Worm (Caenorhabditis elegans): ENCODE results near the gene col-88.

The col-88 gene

DNA sequence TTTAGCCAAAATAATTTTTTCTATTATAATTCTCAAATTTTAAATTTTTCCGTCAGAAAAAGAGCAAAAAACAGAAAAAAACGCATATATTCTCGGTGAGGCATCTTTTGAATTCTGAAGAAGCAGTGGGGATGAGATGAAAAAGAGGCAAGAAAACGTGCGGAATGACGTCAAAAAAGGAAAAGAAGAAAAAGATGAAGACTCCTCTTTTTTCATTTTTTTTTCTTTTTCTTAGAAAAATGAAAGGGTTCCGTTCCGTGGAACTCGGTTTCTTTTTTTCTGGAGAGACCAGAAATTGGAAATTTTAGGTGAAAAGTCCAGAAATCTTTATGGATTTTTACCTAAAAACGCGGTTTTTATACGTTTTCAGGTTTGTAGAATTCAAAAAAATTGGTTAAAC is 10.5 kb upstream of the col-88 start:
- no peak for TF ChIP-seq unc-62 (GFP tag; optimal IDR thresholded peaks at IDR 0.05 in 1 of 2)
- TF ChIP-seq unc-62 (tag; optimal IDR thresholded peaks at IDR 0.05), result no peak
- peak in 1 of 2 experiments; percentile 50 for TF ChIP-seq lsy-2 (tag; optimal IDR thresholded peaks at IDR 0.05)
- peak; percentile 82 for TF ChIP-seq fkh-10 (GFP tag; optimal IDR thresholded peaks at IDR 0.05)
- peak; percentile 20 for TF ChIP-seq aha-1 (tag)
- TF ChIP-seq ctbp-1 (GFP tag; IDR thresholded peaks at IDR 0.05), result peak; percentile 60; the same call in 1 of the 2 replicates
- TF ChIP-seq hif-1 (tag; optimal IDR thresholded peaks at IDR 0.05), result peak in 1 of 2 experiments; percentile 69
- no peak for TF ChIP-seq tra-1 (GFP tag; IDR thresholded peaks at IDR 0.05)
- TF ChIP-seq saeg-2 (GFP tag; IDR thresholded peaks at IDR 0.05), result no peak
- peak in 1 of 2 experiments; percentile 39 for TF ChIP-seq mdl-1 (tag; optimal IDR thresholded peaks at IDR 0.05)
- no peak for TF ChIP-seq duxl-1 (tag; optimal IDR thresholded peaks at IDR 0.05; ENCODE audit: poor library complexity)
- TF ChIP-seq ZK546.5 (tag; optimal IDR thresholded peaks at IDR 0.05), result no peak
- TF ChIP-seq nhr-42 (GFP tag; IDR thresholded peaks at IDR 0.05), result no peak

DNA sequence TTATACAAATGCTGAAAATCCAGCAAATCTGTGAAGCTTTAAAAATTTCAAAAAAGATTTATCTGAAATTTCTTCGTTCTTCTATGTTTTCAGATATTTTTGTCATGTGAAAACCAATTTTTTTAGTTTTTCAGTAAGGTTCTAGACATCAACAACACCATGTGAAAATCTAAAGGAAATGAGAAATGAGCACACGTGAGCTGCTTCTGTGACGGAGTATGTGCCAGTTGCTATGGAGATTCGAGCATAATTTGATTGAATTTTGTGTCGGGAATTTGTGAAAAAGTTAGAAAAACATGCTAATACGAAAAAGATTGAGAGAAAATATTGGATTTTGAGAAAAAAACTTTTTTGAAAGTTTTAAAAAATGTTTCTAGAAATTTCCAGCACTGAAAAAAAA is 9.3 kb upstream of the col-88 start:
- TF ChIP-seq daf-16 (GFP tag; optimal IDR thresholded peaks at IDR 0.05) (no peak), daf-16 (tag; optimal IDR thresholded peaks at IDR 0.05) (no peak), nhr-102 (tag; optimal IDR thresholded peaks at IDR 0.05) (no peak), nhr-25 (tag; optimal IDR thresholded peaks at IDR 0.05; ENCODE audit: borderline replicate concordance, insufficient read depth) (no peak), zip-11 (GFP tag; IDR thresholded peaks at IDR 0.05) (no peak), pha-4 (GFP tag; IDR thresholded peaks at IDR 0.05) (no peak), pha-4 (tag; optimal IDR thresholded peaks at IDR 0.05) (no peak), daf-12 (tag; optimal IDR thresholded peaks at IDR 0.05) (no peak), pqm-1 (tag; optimal IDR thresholded peaks at IDR 0.05) (no peak), ceh-32 (tag; optimal IDR thresholded peaks at IDR 0.05; ENCODE audit: poor library complexity) (no peak), hlh-11 (tag; optimal IDR thresholded peaks at IDR 0.05) (no peak), nhr-10 (tag; optimal IDR thresholded peaks at IDR 0.05) (no peak), nhr-6 (tag; optimal IDR thresholded peaks at IDR 0.05) (no peak), egl-27 (tag; optimal IDR thresholded peaks at IDR 0.05) (no peak), ceh-44 (GFP tag; IDR thresholded peaks at IDR 0.05) (no peak), vab-7 (GFP tag; IDR thresholded peaks at IDR 0.05) (no peak), rbr-2 (tag; optimal IDR thresholded peaks at IDR 0.05) (no peak)

ce11 chrIII:33257-33656 is 7.6 kb upstream of the col-88 start:
- TF ChIP-seq set-16 (GFP tag; IDR thresholded peaks at IDR 0.05) (peak; percentile 71), ceh-44 (GFP tag; IDR thresholded peaks at IDR 0.05) (no peak), spr-1 (tag; optimal IDR thresholded peaks at IDR 0.05) (no peak), aha-1 (tag) (peak; percentile 79)

ce11 chrIII:38117-38516 is 2.7 kb upstream of the col-88 start, which contains the start of gene clp-10:
Gene clp-10 (minus strand): TSS chrIII:38217.
- TF ChIP-seq zag-1 (tag; optimal IDR thresholded peaks at IDR 0.05) (no peak), daf-12 (tag; optimal IDR thresholded peaks at IDR 0.05) (no peak), ztf-7 (tag; optimal IDR thresholded peaks at IDR 0.05) (no peak), mxl-2 (GFP tag; conservative IDR thresholded peaks at IDR 0.05) (no peak), zip-11 (GFP tag; IDR thresholded peaks at IDR 0.05) (no peak), tra-1 (GFP tag; IDR thresholded peaks at IDR 0.05) (no peak), daf-8 (GFP tag; IDR thresholded peaks at IDR 0.05) (no peak), nhr-111 (GFP tag; optimal IDR thresholded peaks at IDR 0.05) (no peak), ceh-20 (GFP tag; IDR thresholded peaks at IDR 0.05) (no peak), nhr-76 (tag; optimal IDR thresholded peaks at IDR 0.05) (no peak), tag-97 (GFP tag; IDR thresholded peaks at IDR 0.05) (no peak), ceh-62 (tag; optimal IDR thresholded peaks at IDR 0.05) (no peak), madf-5 (GFP tag; IDR thresholded peaks at IDR 0.05) (no peak), ceh-32 (tag; optimal IDR thresholded peaks at IDR 0.05; ENCODE audit: poor library complexity) (no peak)

Measured in whole organism, L4 larva.